Fruit fly (Drosophila melanogaster): Measurements from ENCODE around the gene CG13377.

- TF ChIP-seq CG3032 (tag; optimal IDR thresholded peaks at IDR 0.05) (no peak), Ets21C (GFP tag; optimal IDR thresholded peaks at IDR 0.05) (no peak), CG8119 (GFP tag; IDR thresholded peaks at IDR 0.05) (no peak)
Observed at dm6 chrX:262836-263235, 963 bp downstream of the CG13377 start.

Data from whole organism, prepupa.